Worm (Caenorhabditis elegans) whole organism, L3 larva: ENCODE measurements around the gene F48E8.2.

Experiments
- R02D3.7 ChIP-seq: fragments of 150-350 bp; optimal IDR thresholded peaks from 2 replicates; lab custom pipeline; 2014; ENCODE audit warnings: missing biosample characterization, missing genetic modification characterization
- ceh-16 ChIP-seq: sonication (generic microtip); optimal IDR thresholded peaks from 2 replicates; lab custom pipeline; 2017; ENCODE audit warnings: missing biosample characterization, missing genetic modification characterization
- ceh-28 ChIP-seq: fragments of 150-350 bp; optimal IDR thresholded peaks from 2 replicates; lab custom pipeline; 2014; ENCODE audit warnings: missing biosample characterization, missing genetic modification reagents, missing genetic modification characterization
- ceh-9 ChIP-seq: sonication (generic microtip); optimal IDR thresholded peaks from 2 replicates; lab custom pipeline; 2018; ENCODE audit warnings: missing biosample characterization, missing genetic modification characterization
- daf-12 ChIP-seq: fragments of 150-350 bp; optimal IDR thresholded peaks from 2 replicates; lab custom pipeline; 2014; ENCODE audit warnings: missing biosample characterization, missing genetic modification reagents, missing genetic modification characterization
- egl-27 ChIP-seq: sonication (generic microtip); optimal IDR thresholded peaks from 4 replicates; lab custom pipeline; 2017; ENCODE audit warnings: missing biosample characterization, missing genetic modification reagents, missing genetic modification characterization
- egl-5 ChIP-seq: fragments of 150-350 bp; optimal IDR thresholded peaks from 2 replicates; lab custom pipeline; 2017; ENCODE audit warnings: missing biosample characterization, missing genetic modification reagents, missing genetic modification characterization, inconsistent platforms
- elt-1 ChIP-seq: fragments of 150-350 bp; optimal IDR thresholded peaks from 2 replicates; lab custom pipeline; 2014; ENCODE audit warnings: missing biosample characterization, missing genetic modification characterization
- elt-2 ChIP-seq: sonication (generic microtip); optimal IDR thresholded peaks from 2 replicates; lab custom pipeline; 2016; ENCODE audit warnings: missing genetic modification reagents, mild to moderate bottlenecking, missing genetic modification characterization, missing compliant biosample characterization
- elt-3 ChIP-seq, 3 experiments: fragments of 150-350 bp in 1 of 3; sonication (generic microtip) in 2 of 3; optimal IDR thresholded peaks; 2 replicates in 2 of 3; 4 replicates in 1 of 3; lab custom pipeline; 2014 to 2017; ENCODE audit warnings: missing biosample characterization in 3 of 3, missing genetic modification characterization in 3 of 3
- eor-1 ChIP-seq, 2 experiments: fragments of 150-350 bp; optimal IDR thresholded peaks; 2 replicates each; lab custom pipeline; 2014 to 2018; ENCODE audit warnings: missing biosample characterization in 2 of 2, missing genetic modification characterization in 2 of 2
- fkh-10 ChIP-seq: sonication (generic microtip); optimal IDR thresholded peaks from 2 replicates; lab custom pipeline; 2017; ENCODE audit warnings: missing biosample characterization, missing genetic modification reagents, missing genetic modification characterization
- fos-1 ChIP-seq: fragments of 150-350 bp; optimal IDR thresholded peaks from 2 replicates; lab custom pipeline; 2014; ENCODE audit warnings: missing biosample characterization, missing genetic modification characterization
- hmg-11 ChIP-seq: sonication (generic microtip); optimal IDR thresholded peaks from 2 replicates; lab custom pipeline; 2016; ENCODE audit warnings: missing genetic modification characterization, missing compliant biosample characterization
- jun-1 ChIP-seq: fragments of 150-350 bp; optimal IDR thresholded peaks from 2 replicates; lab custom pipeline; 2014; ENCODE audit warnings: missing biosample characterization, missing genetic modification reagents, missing genetic modification characterization
- lin-15B ChIP-seq: fragments of 150-350 bp; optimal IDR thresholded peaks from 2 replicates; lab custom pipeline; 2014; ENCODE audit warnings: missing biosample characterization, missing genetic modification characterization
- lin-39 ChIP-seq: fragments of 150-350 bp; optimal IDR thresholded peaks from 2 replicates; lab custom pipeline; 2018; ENCODE audit warnings: missing biosample characterization, missing genetic modification reagents, missing genetic modification characterization
- lsy-12 ChIP-seq: sonication (generic microtip); optimal IDR thresholded peaks from 2 replicates; lab custom pipeline; 2016; ENCODE audit warnings: mild to moderate bottlenecking, missing genetic modification characterization, missing compliant biosample characterization
- mml-1 ChIP-seq: fragments of 150-350 bp; sonication (generic microtip); optimal IDR thresholded peaks from 3 replicates; lab custom pipeline; 2014; ENCODE audit warnings: missing biosample characterization, missing genetic modification characterization
- nfya-1 ChIP-seq: sonication (generic microtip); optimal IDR thresholded peaks from 2 replicates; lab custom pipeline; 2017; ENCODE audit warnings: missing genetic modification characterization, mild to moderate bottlenecking, missing compliant biosample characterization, antibody characterized with exemption, moderate library complexity; ENCODE audit not compliant: insufficient read depth
- nhr-11 ChIP-seq: fragments of 150-350 bp; optimal IDR thresholded peaks from 2 replicates; lab custom pipeline; 2014; ENCODE audit warnings: missing biosample characterization, missing genetic modification characterization
- nhr-12 ChIP-seq: fragments of 150-350 bp; optimal IDR thresholded peaks from 2 replicates; lab custom pipeline; 2014; ENCODE audit warnings: missing biosample characterization, missing genetic modification characterization
- nhr-23 ChIP-seq: fragments of 150-350 bp; optimal IDR thresholded peaks from 2 replicates; lab custom pipeline; 2014; ENCODE audit warnings: missing biosample characterization, missing genetic modification reagents, missing genetic modification characterization
- nhr-25 ChIP-seq: sonication (generic microtip); optimal IDR thresholded peaks from 2 replicates; lab custom pipeline; 2017; ENCODE audit warnings: missing biosample characterization, missing genetic modification characterization
- nhr-43 ChIP-seq: sonication (generic microtip); optimal IDR thresholded peaks from 2 replicates; lab custom pipeline; 2016; ENCODE audit warnings: mild to moderate bottlenecking, missing genetic modification characterization, missing compliant biosample characterization; ENCODE audit not compliant: poor library complexity, severe bottlenecking
- nhr-67 ChIP-seq: fragments of 150-350 bp; optimal IDR thresholded peaks from 2 replicates; lab custom pipeline; 2014; ENCODE audit warnings: missing biosample characterization, missing genetic modification characterization
- nhr-76 ChIP-seq: fragments of 150-350 bp; sonication (generic microtip); optimal IDR thresholded peaks from 5 replicates; lab custom pipeline; 2014; ENCODE audit warnings: missing biosample characterization, missing genetic modification characterization
- nhr-77 ChIP-seq: fragments of 150-350 bp; optimal IDR thresholded peaks from 2 replicates; lab custom pipeline; 2014; ENCODE audit warnings: missing biosample characterization, missing genetic modification characterization
- pha-4 ChIP-seq: fragments of 150-350 bp; optimal IDR thresholded peaks from 2 replicates; lab custom pipeline; 2014; ENCODE audit warnings: missing biosample characterization, missing genetic modification reagents, missing genetic modification characterization
- sea-2 ChIP-seq: fragments of 150-350 bp; sonication (generic microtip); optimal IDR thresholded peaks from 4 replicates; lab custom pipeline; 2014; ENCODE audit warnings: missing biosample characterization, missing genetic modification reagents, missing genetic modification characterization
- unc-39 ChIP-seq: sonication (generic microtip); optimal IDR thresholded peaks from 4 replicates; lab custom pipeline; 2017; ENCODE audit warnings: missing biosample characterization, missing genetic modification characterization
- unc-62 ChIP-seq: fragments of 150-350 bp; sonication (generic microtip); optimal IDR thresholded peaks from 4 replicates; lab custom pipeline; 2014; ENCODE audit warnings: missing biosample characterization, missing genetic modification reagents, missing genetic modification characterization
- ztf-4 ChIP-seq: fragments of 150-350 bp; optimal IDR thresholded peaks from 2 replicates; lab custom pipeline; 2014; ENCODE audit warnings: missing biosample characterization, missing genetic modification characterization

F48E8.2 gene

ce11 chrIII:5422561-5423103 lies 41.5 kb upstream of the F48E8.2 start:
- TF ChIP-seq daf-12 (tag; lab: Kevin White, UChicago), result no peak
- no peak for TF ChIP-seq mml-1
- no peak for TF ChIP-seq lsy-12 (tag; lab: Kevin White, UChicago)
- TF ChIP-seq nhr-11 (tag; lab: Kevin White, UChicago), result no peak
- peak; percentile 12 for TF ChIP-seq egl-5 (tag; lab: Kevin White, UChicago)
- no peak for TF ChIP-seq hmg-11 (tag; lab: Kevin White, UChicago)
- peak; percentile 39 for TF ChIP-seq nhr-23
- no peak for TF ChIP-seq elt-3 (tag; optimal IDR thresholded peaks at IDR 0.05; lab: Kevin White, UChicago)
- TF ChIP-seq unc-62 (GFP tag; lab: Kevin White, UChicago), result no peak
- TF ChIP-seq elt-2, result no peak
- TF ChIP-seq sea-2 (GFP tag; lab: Kevin White, UChicago), result no peak
- no peak for TF ChIP-seq eor-1 (tag; optimal IDR thresholded peaks at IDR 0.05; lab: Kevin White, UChicago)
- TF ChIP-seq, all 47 proteins: peak for 2

ce11 chrIII:5423665-5424133 lies 40.5 kb upstream of the F48E8.2 start, which contains the start of gene dnj-24:
Gene dnj-24 (minus strand): TSS chrIII:5424083.
- TF ChIP-seq egl-5 (tag; lab: Kevin White, UChicago) (no peak), mml-1 (no peak), fos-1 (tag; lab: Kevin White, UChicago) (no peak), lin-39 (tag; lab: Kevin White, UChicago) (no peak), nhr-43 (peak; percentile 35), nhr-23 (peak; percentile 36), jun-1 (tag; lab: Kevin White, UChicago) (no peak), ceh-28 (no peak), nhr-12 (tag; lab: Kevin White, UChicago) (no peak), egl-27 (tag; lab: Kevin White, UChicago) (no peak), daf-12 (tag; lab: Kevin White, UChicago) (no peak), eor-1 (tag; optimal IDR thresholded peaks at IDR 0.05; lab: Kevin White, UChicago) (no peak), ceh-9 (tag; lab: Kevin White, UChicago) (no peak), unc-39 (tag; lab: Kevin White, UChicago) (no peak), nhr-25 (peak; percentile 73), nhr-76 (tag; lab: Kevin White, UChicago) (no peak), nhr-77 (tag; lab: Kevin White, UChicago) (no peak), R02D3.7 (tag; lab: Kevin White, UChicago) (no peak), unc-62 (GFP tag; lab: Kevin White, UChicago) (no peak), ceh-16 (tag; lab: Kevin White, UChicago) (no peak), nhr-67 (no peak)
- TF ChIP-seq, all 47 proteins: peak for 3

- TF ChIP-seq nfya-1 (peak; percentile 1), pha-4 (tag; lab: Kevin White, UChicago) (peak; percentile 54), elt-1 (tag; lab: Kevin White, UChicago) (no peak), lin-15B (no peak), nhr-23 (peak; percentile 56)
Observed at ce11 chrIII:5424363-5424762, 39.8 kb upstream of the F48E8.2 start.

ce11 chrIII:5427096-5427495 lies 37.1 kb upstream of the F48E8.2 start:
- no peak for TF ChIP-seq ztf-4 (tag; lab: Kevin White, UChicago)
- TF ChIP-seq nhr-11 (tag; lab: Kevin White, UChicago), result no peak
- TF ChIP-seq lsy-12 (tag; lab: Kevin White, UChicago), result no peak
- TF ChIP-seq eor-1 (tag; optimal IDR thresholded peaks at IDR 0.05; lab: Kevin White, UChicago), result no peak
- no peak for TF ChIP-seq ceh-28
- TF ChIP-seq fos-1 (tag; lab: Kevin White, UChicago), result no peak
- no peak for TF ChIP-seq unc-62 (GFP tag; lab: Kevin White, UChicago)
- no peak for TF ChIP-seq nfya-1
- TF ChIP-seq hmg-11 (tag; lab: Kevin White, UChicago), result no peak
- TF ChIP-seq pha-4 (tag; lab: Kevin White, UChicago), result no peak
- no peak for TF ChIP-seq mml-1
- no peak for TF ChIP-seq fkh-10 (GFP tag; lab: Kevin White, UChicago)
- no peak for TF ChIP-seq lin-39 (tag; lab: Kevin White, UChicago)
- no peak for TF ChIP-seq lin-15B
